Worm (Caenorhabditis elegans) whole organism, young adult: ENCODE data around the gene Y57G11C.5.

Experiments
- F22D6.2 ChIP-seq: sonication (generic microtip); optimal IDR thresholded peaks from 2 replicates; lab custom pipeline; 2016; ENCODE audit warnings: mild to moderate bottlenecking, missing genetic modification characterization, missing compliant biosample characterization
- K12H6.12 ChIP-seq: fragments of 200-800 bp; sonication (Bioruptor generic); optimal IDR thresholded peaks from 2 replicates; lab custom pipeline; 2018; ENCODE audit warnings: mild to moderate bottlenecking, missing genetic modification characterization, missing compliant biosample characterization
- attf-5 ChIP-seq: fragments of 200-800 bp; sonication (Bioruptor generic); optimal IDR thresholded peaks from 2 replicates; lab custom pipeline; 2018; ENCODE audit warnings: mild to moderate bottlenecking, missing genetic modification characterization, missing compliant biosample characterization
- ceh-79 ChIP-seq: sonication (generic microtip); optimal IDR thresholded peaks from 2 replicates; lab custom pipeline; 2017; ENCODE audit warnings: mild to moderate bottlenecking, missing genetic modification characterization, missing compliant biosample characterization
- lin-26 ChIP-seq: fragments of 200-800 bp; sonication (Bioruptor generic); IDR thresholded peaks from 2 replicates; pipeline ENCODE4 v1.3.6; 2022; ENCODE audit warnings: missing genetic modification reagents, missing genetic modification characterization, missing compliant biosample characterization

ce11 chrIV:14754912-14755311 lies 10.3 kb downstream of the Y57G11C.5 start, which contains the start of gene Y57G11C.499:
- TF ChIP-seq F22D6.2 (tag; lab: Kevin White, UChicago), result no peak
- no peak for TF ChIP-seq lin-26 (GFP tag; lab: Robert Waterston, UW)
- TF ChIP-seq K12H6.12 (tag; lab: Kevin White, UChicago), result no peak
- TF ChIP-seq attf-5 (GFP tag; lab: Kevin White, UChicago), result no peak
- TF ChIP-seq ceh-79 (tag; lab: Kevin White, UChicago), result no peak
